Worm (Caenorhabditis elegans): ENCODE measurements around the gene C09G1.2.

ce11 chrX:16024558-16024957 is 42.0 kb upstream of the C09G1.2 start:
- TF ChIP-seq nhr-28 (tag; optimal IDR thresholded peaks at IDR 0.05) (peak; percentile 89), F26F4.8 (GFP tag; conservative IDR thresholded peaks at IDR 0.05) (no peak), unc-62 (GFP tag; optimal IDR thresholded peaks at IDR 0.05 in 1 of 2) (no peak), unc-62 (tag; optimal IDR thresholded peaks at IDR 0.05) (no peak), fos-1 (tag; optimal IDR thresholded peaks at IDR 0.05) (no peak)

All from whole organism, L4 larva.